Worm (Caenorhabditis elegans): Measurements from ENCODE around the gene T02H6.1.

T02H6.1 gene

ce11 chrII:709081-709480 lies at the start of gene T02H6.1:
Gene T02H6.1 (plus strand): TSS chrII:709381.
- TF ChIP-seq ZK546.5 (tag; optimal IDR thresholded peaks at IDR 0.05) (no peak), nhr-25 (tag; optimal IDR thresholded peaks at IDR 0.05) (no peak), nhr-237 (tag; optimal IDR thresholded peaks at IDR 0.05) (no peak), ceh-82 (tag; optimal IDR thresholded peaks at IDR 0.05) (no peak), lin-13 (GFP tag; optimal IDR thresholded peaks at IDR 0.05) (no peak), lin-39 (tag; optimal IDR thresholded peaks at IDR 0.05) (no peak), mbf-1 (tag; optimal IDR thresholded peaks at IDR 0.05) (no peak), elt-3 (tag; optimal IDR thresholded peaks at IDR 0.05) (no peak), skn-1 (tag; optimal IDR thresholded peaks at IDR 0.05) (no peak), ztf-11 (tag; optimal IDR thresholded peaks at IDR 0.05) (no peak), nhr-11 (tag; optimal IDR thresholded peaks at IDR 0.05) (no peak), mab-5 (tag; optimal IDR thresholded peaks at IDR 0.05) (no peak), sem-4 (tag; optimal IDR thresholded peaks at IDR 0.05) (no peak), nhr-6 (tag; optimal IDR thresholded peaks at IDR 0.05) (no peak), gmeb-1 (tag; optimal IDR thresholded peaks at IDR 0.05) (no peak), aly-2 (tag; optimal IDR thresholded peaks at IDR 0.05) (no peak), peb-1 (tag; optimal IDR thresholded peaks at IDR 0.05) (no peak), lsy-2 (tag; optimal IDR thresholded peaks at IDR 0.05) (no peak), R02D3.7 (tag; optimal IDR thresholded peaks at IDR 0.05) (no peak)

- TF ChIP-seq alr-1 (tag; optimal IDR thresholded peaks at IDR 0.05) (no peak), C34F6.9 (tag; optimal IDR thresholded peaks at IDR 0.05) (no peak), nhr-11 (tag; optimal IDR thresholded peaks at IDR 0.05) (no peak), aly-2 (tag; optimal IDR thresholded peaks at IDR 0.05) (no peak), nhr-25 (tag; optimal IDR thresholded peaks at IDR 0.05) (no peak), nhr-10 (tag; optimal IDR thresholded peaks at IDR 0.05) (no peak), elt-1 (tag; optimal IDR thresholded peaks at IDR 0.05) (no peak), mab-5 (tag; optimal IDR thresholded peaks at IDR 0.05) (no peak), crh-2 (tag; optimal IDR thresholded peaks at IDR 0.05) (no peak), lin-11 (tag; optimal IDR thresholded peaks at IDR 0.05) (no peak), nhr-21 (tag; optimal IDR thresholded peaks at IDR 0.05) (no peak), fos-1 (tag; optimal IDR thresholded peaks at IDR 0.05) (no peak), dmd-4 (tag; optimal IDR thresholded peaks at IDR 0.05) (no peak), ztf-4 (tag; optimal IDR thresholded peaks at IDR 0.05) (no peak), nhr-237 (tag; optimal IDR thresholded peaks at IDR 0.05) (no peak), F13H6.1 (tag; optimal IDR thresholded peaks at IDR 0.05) (no peak), lsy-2 (tag; optimal IDR thresholded peaks at IDR 0.05) (no peak), lin-13 (GFP tag; optimal IDR thresholded peaks at IDR 0.05) (no peak)
These were observed 47.5 kb upstream of the T02H6.1 start, which contains the start of gene sri-45 for ce11 chrII:661696-662095. Gene sri-45 (minus strand): TSS chrII:661796.

ce11 chrII:667864-668263 lies 41.3 kb upstream of the T02H6.1 start:
- no peak for TF ChIP-seq sem-4 (tag; optimal IDR thresholded peaks at IDR 0.05)
- TF ChIP-seq mdl-1 (tag; optimal IDR thresholded peaks at IDR 0.05): no peak
- no peak for TF ChIP-seq nhr-237 (tag; optimal IDR thresholded peaks at IDR 0.05)
- TF ChIP-seq nhr-129 (tag; optimal IDR thresholded peaks at IDR 0.05): no peak
- no peak for TF ChIP-seq nhr-77 (tag; optimal IDR thresholded peaks at IDR 0.05)
- TF ChIP-seq nhr-21 (tag; optimal IDR thresholded peaks at IDR 0.05): no peak
- no peak for TF ChIP-seq Y55F3AM.14 (GFP tag; optimal IDR thresholded peaks at IDR 0.05)
- no peak for TF ChIP-seq ztf-1 (GFP tag; conservative IDR thresholded peaks at IDR 0.05)
- no peak for TF ChIP-seq lin-13 (GFP tag; optimal IDR thresholded peaks at IDR 0.05)

- TF ChIP-seq F13H6.1 (tag; optimal IDR thresholded peaks at IDR 0.05): no peak
- TF ChIP-seq C34F6.9 (tag; optimal IDR thresholded peaks at IDR 0.05): no peak
- no peak for TF ChIP-seq ztf-1 (GFP tag; conservative IDR thresholded peaks at IDR 0.05)
- TF ChIP-seq ama-1 (optimal IDR thresholded peaks at IDR 0.05): no peak
- no peak for TF ChIP-seq sem-4 (tag; optimal IDR thresholded peaks at IDR 0.05)
- no peak for TF ChIP-seq R02D3.7 (tag; optimal IDR thresholded peaks at IDR 0.05)
- no peak for TF ChIP-seq mab-5 (tag; optimal IDR thresholded peaks at IDR 0.05)
- no peak for TF ChIP-seq sma-3 (GFP tag; optimal IDR thresholded peaks at IDR 0.05)
- no peak for TF ChIP-seq ceh-82 (tag; optimal IDR thresholded peaks at IDR 0.05)
- TF ChIP-seq crh-2 (tag; optimal IDR thresholded peaks at IDR 0.05): no peak
- TF ChIP-seq sma-9 (GFP tag; optimal IDR thresholded peaks at IDR 0.05): no peak
- no peak for TF ChIP-seq sma-9 (tag; optimal IDR thresholded peaks at IDR 0.05)
- no peak for TF ChIP-seq unc-62 (GFP tag; optimal IDR thresholded peaks at IDR 0.05)
- TF ChIP-seq nhr-237 (tag; optimal IDR thresholded peaks at IDR 0.05): no peak
- no peak for TF ChIP-seq dmd-4 (tag; optimal IDR thresholded peaks at IDR 0.05)
- TF ChIP-seq ztf-4 (tag; optimal IDR thresholded peaks at IDR 0.05): no peak
- no peak for TF ChIP-seq ZK546.5 (tag; optimal IDR thresholded peaks at IDR 0.05)
These were observed 38.2 kb upstream of the T02H6.1 start, which contains the start of gene sri-46 for ce11 chrII:671025-671424. Gene sri-46 (minus strand): TSS chrII:671125.

Measured in whole organism, L2 larva.